Worm (Caenorhabditis elegans): Measurements from ENCODE around the gene mttu-1.
"Not testable (repeated sequence)": the region's sequence is repeated elsewhere in the genome, so short reads cannot be mapped to it uniquely, and the experiment has no call there.

The mttu-1 gene

ce11 chrIV:11332751-11333150, 36.1 kb upstream of the mttu-1 start, which contains the start of gene sart-3:
Gene sart-3, minus strand, starts transcription at chrIV:11332969.
- TF ChIP-seq dve-1 (tag; optimal IDR thresholded peaks at IDR 0.05) (no peak), ceh-48 (tag; optimal IDR thresholded peaks at IDR 0.05) (no peak)

ce11 chrIV:11329269-11329668, 32.6 kb upstream of the mttu-1 start, which contains the start of gene leo-1:
Gene leo-1, minus strand, starts transcription at chrIV:11329369.
- no peak for TF ChIP-seq ref-2 (tag; optimal IDR thresholded peaks at IDR 0.05)
- no peak for TF ChIP-seq pag-3 (tag; optimal IDR thresholded peaks at IDR 0.05; ENCODE audit: borderline replicate concordance)
- TF ChIP-seq K09A11.1 (tag; optimal IDR thresholded peaks at IDR 0.05; ENCODE audit: insufficient read depth): no peak
- no peak for TF ChIP-seq che-1 (tag; optimal IDR thresholded peaks at IDR 0.05)
- TF ChIP-seq pha-4 (tag; optimal IDR thresholded peaks at IDR 0.05): no peak
- TF ChIP-seq ztf-16 (tag; optimal IDR thresholded peaks at IDR 0.05): no peak

ce11 chrIV:11326939-11327565, 30.4 kb upstream of the mttu-1 start, which contains the start of gene B0035.21:
Gene B0035.21, plus strand, starts transcription at chrIV:11327260.
- TF ChIP-seq ceh-22 (tag; optimal IDR thresholded peaks at IDR 0.05) (no peak), ceh-45 (GFP tag; IDR thresholded peaks at IDR 0.05) (no peak), dmd-4 (tag; optimal IDR thresholded peaks at IDR 0.05; ENCODE audit: borderline replicate concordance) (no peak), unc-55 (GFP tag; optimal IDR thresholded peaks at IDR 0.05) (no peak), nfya-1 (tag; optimal IDR thresholded peaks at IDR 0.05) (no peak), C38D4.7 (GFP tag; optimal IDR thresholded peaks at IDR 0.05) (no peak), ceh-34 (tag; optimal IDR thresholded peaks at IDR 0.05) (no peak), K09A11.1 (tag; optimal IDR thresholded peaks at IDR 0.05; ENCODE audit: insufficient read depth) (no peak), sdc-2 (tag; optimal IDR thresholded peaks at IDR 0.05) (no peak), pat-9 (tag; optimal IDR thresholded peaks at IDR 0.05) (no peak), ceh-2 (tag; optimal IDR thresholded peaks at IDR 0.05) (no peak), sox-2 (GFP tag; IDR thresholded peaks at IDR 0.05) (no peak), sox-4 (tag; optimal IDR thresholded peaks at IDR 0.05) (no peak), tbx-2 (tag; optimal IDR thresholded peaks at IDR 0.05) (no peak), hlh-30 (tag; optimal IDR thresholded peaks at IDR 0.05; ENCODE audit: insufficient read depth) (no peak), syd-9 (tag; optimal IDR thresholded peaks at IDR 0.05) (no peak), unc-3 (GFP tag; conservative IDR thresholded peaks at IDR 0.05) (no peak), unc-3 (tag; optimal IDR thresholded peaks at IDR 0.05) (no peak), lim-6 (tag; optimal IDR thresholded peaks at IDR 0.05) (no peak), Y22D7AL.16 (tag; optimal IDR thresholded peaks at IDR 0.05) (no peak), mec-3 (tag; optimal IDR thresholded peaks at IDR 0.05; ENCODE audit: borderline replicate concordance) (no peak)

ce11 chrIV:11324741-11325140, 28.1 kb upstream of the mttu-1 start, which contains the start of gene his-48:
Gene his-48, plus strand, starts transcription at chrIV:11324745.
- not testable (repeated sequence) for TF ChIP-seq pax-1 (tag; optimal IDR thresholded peaks at IDR 0.05); unc-42 (tag; optimal IDR thresholded peaks at IDR 0.05); fkh-10 (GFP tag; optimal IDR thresholded peaks at IDR 0.05)

- TF ChIP-seq ceh-9 (tag; optimal IDR thresholded peaks at IDR 0.05): no peak
- no peak for TF ChIP-seq ceh-31 (tag; optimal IDR thresholded peaks at IDR 0.05)
- no peak for TF ChIP-seq ceh-48 (tag; optimal IDR thresholded peaks at IDR 0.05)
- TF ChIP-seq nhr-232 (tag; optimal IDR thresholded peaks at IDR 0.05): no peak
- no peak for TF ChIP-seq hlh-15 (tag; optimal IDR thresholded peaks at IDR 0.05)
- no peak for TF ChIP-seq ceh-14 (tag; optimal IDR thresholded peaks at IDR 0.05)
- TF ChIP-seq sox-2 (GFP tag; IDR thresholded peaks at IDR 0.05): no peak
- no peak for TF ChIP-seq syd-9 (tag; optimal IDR thresholded peaks at IDR 0.05)
- TF ChIP-seq hlh-8 (tag; optimal IDR thresholded peaks at IDR 0.05): no peak
- TF ChIP-seq che-1 (tag; optimal IDR thresholded peaks at IDR 0.05): no peak
- TF ChIP-seq unc-3 (GFP tag; conservative IDR thresholded peaks at IDR 0.05): no peak
- no peak for TF ChIP-seq unc-3 (tag; optimal IDR thresholded peaks at IDR 0.05)
- TF ChIP-seq fkh-10 (GFP tag; optimal IDR thresholded peaks at IDR 0.05): no peak
- TF ChIP-seq pax-1 (tag; optimal IDR thresholded peaks at IDR 0.05): no peak
- no peak for TF ChIP-seq dmd-4 (tag; optimal IDR thresholded peaks at IDR 0.05; ENCODE audit: borderline replicate concordance)
- TF ChIP-seq pqm-1 (tag; optimal IDR thresholded peaks at IDR 0.05): no peak
- no peak for TF ChIP-seq ceh-6 (GFP tag; optimal IDR thresholded peaks at IDR 0.05)
- no peak for TF ChIP-seq dve-1 (tag; optimal IDR thresholded peaks at IDR 0.05)
- TF ChIP-seq hlh-6 (tag; optimal IDR thresholded peaks at IDR 0.05): no peak
Observed at ce11 chrIV:11323666-11324065, 27.0 kb upstream of the mttu-1 start.

All from whole organism, late embryonic.